Fruit fly (Drosophila melanogaster): ENCODE results near the gene mtgo.

Gene mtgo

dm6 chr2L:16498100-16498499 lies 46.7 kb upstream of the mtgo start (continued):
- TF ChIP-seq CG18262 (tag; optimal IDR thresholded peaks at IDR 0.05) = peak; percentile 23
- peak; percentile 32; the same call in 1 of the 2 replicates for TF ChIP-seq CG31441 (GFP tag; IDR thresholded peaks at IDR 0.05)
- no peak for TF ChIP-seq Bteb2 (GFP tag; optimal IDR thresholded peaks at IDR 0.05)
- no peak for TF ChIP-seq CG12104 (GFP tag; optimal IDR thresholded peaks at IDR 0.05)
- peak; percentile 67 for TF ChIP-seq vvl (GFP tag; IDR thresholded peaks at IDR 0.05)
- no peak for TF ChIP-seq CG1792 (GFP tag; optimal IDR thresholded peaks at IDR 0.05)

dm6 chr2L:16499559-16499958 lies 45.3 kb upstream of the mtgo start:
- TF ChIP-seq ATbp (GFP tag; optimal IDR thresholded peaks at IDR 0.05) (no peak), Chrac-16 (GFP tag; optimal IDR thresholded peaks at IDR 0.05) (no peak), pfk (GFP tag; optimal IDR thresholded peaks at IDR 0.05) (no peak), stc (GFP tag; IDR thresholded peaks at IDR 0.05) (no peak), Atf-2 (GFP tag; optimal IDR thresholded peaks at IDR 0.05) (no peak), da (GFP tag; optimal IDR thresholded peaks at IDR 0.05) (no peak), CG10543 (GFP tag; optimal IDR thresholded peaks at IDR 0.05) (no peak), CG33557 (GFP tag; optimal IDR thresholded peaks at IDR 0.05) (no peak), CG32772 (GFP tag; IDR thresholded peaks at IDR 0.05) (no peak), Dll (GFP tag; IDR thresholded peaks at IDR 0.05; ENCODE audit: partially characterized antibody) (no peak), sob (GFP tag; IDR thresholded peaks at IDR 0.05) (no peak), zen2 (GFP tag; IDR thresholded peaks at IDR 0.05; ENCODE audit: partially characterized antibody) (no peak), bbx (GFP tag; IDR thresholded peaks at IDR 0.05; ENCODE audit: partially characterized antibody) (no peak), CTCF (GFP tag; optimal IDR thresholded peaks at IDR 0.05) (no peak), Ptx1 (GFP tag; IDR thresholded peaks at IDR 0.05) (no peak), CG11723 (GFP tag; optimal IDR thresholded peaks at IDR 0.05) (no peak), chinmo (GFP tag; IDR thresholded peaks at IDR 0.05; ENCODE audit: partially characterized antibody) (0 out of 4 replicates have a peak, but pooled peaks have one; percentile 8), Med (GFP tag) (peak; percentile 45), eyg (GFP tag; optimal IDR thresholded peaks at IDR 0.05) (no peak), otp (GFP tag; IDR thresholded peaks at IDR 0.05) (no peak), org-1 (GFP tag; optimal IDR thresholded peaks at IDR 0.05) (no peak), CG10431 (GFP tag; optimal IDR thresholded peaks at IDR 0.05) (no peak), NC2β (GFP tag; optimal IDR thresholded peaks at IDR 0.05) (no peak), mirr (GFP tag; optimal IDR thresholded peaks at IDR 0.05) (peak; percentile 55), abd-A (tag; optimal IDR thresholded peaks at IDR 0.05) (peak; percentile 39), phol (tag; optimal IDR thresholded peaks at IDR 0.05) (no peak), CG12071 (GFP tag; optimal IDR thresholded peaks at IDR 0.05) (no peak), Mrtf (GFP tag; IDR thresholded peaks at IDR 0.05) (no peak), CG6765 (GFP tag; optimal IDR thresholded peaks at IDR 0.05) (no peak), CG12299 (tag; optimal IDR thresholded peaks at IDR 0.05) (no peak), wek (GFP tag; optimal IDR thresholded peaks at IDR 0.05) (peak; percentile 31), Fer1 (GFP tag; optimal IDR thresholded peaks at IDR 0.05) (no peak), sqz (GFP tag; optimal IDR thresholded peaks at IDR 0.05) (no peak), CG10366 (GFP tag; IDR thresholded peaks at IDR 0.05) (no peak), CG18599 (GFP tag; optimal IDR thresholded peaks at IDR 0.05) (peak; percentile 9), CG4424 (GFP tag; optimal IDR thresholded peaks at IDR 0.05) (no peak), Deaf1 (tag; optimal IDR thresholded peaks at IDR 0.05) (no peak), insv (GFP tag; optimal IDR thresholded peaks at IDR 0.05) (no peak), unpg (GFP tag; optimal IDR thresholded peaks at IDR 0.05) (no peak), vvl (GFP tag; IDR thresholded peaks at IDR 0.05) (0 out of 2 replicates have a peak, but pooled peaks have one; percentile 30), Pdp1 (GFP tag; optimal IDR thresholded peaks at IDR 0.05) (peak in 1 of 2 experiments; percentile 44), Blimp-1 (GFP tag; optimal IDR thresholded peaks at IDR 0.05) (no peak), Bdp1 (GFP tag; optimal IDR thresholded peaks at IDR 0.05) (no peak), kah (GFP tag; optimal IDR thresholded peaks at IDR 0.05) (no peak), NFAT (GFP tag; IDR thresholded peaks at IDR 0.05) (no peak), Bteb2 (GFP tag; optimal IDR thresholded peaks at IDR 0.05) (no peak)

Data from whole organism, embryonic.